Fruit fly (Drosophila melanogaster) whole organism, prepupa: ENCODE data around the gene yellow-f2.

Experiments used
- Blimp-1 ChIP-seq: fragments of 200-800 bp; sonication (Bioruptor generic); optimal IDR thresholded peaks from 3 replicates; lab custom pipeline; 2017; ENCODE audit warnings: missing biosample characterization, missing genetic modification characterization, mild to moderate bottlenecking, moderate library complexity, missing genetic modification reagents
- CG10669 ChIP-seq: fragments of 200-800 bp; sonication (Bioruptor generic); optimal IDR thresholded peaks from 3 replicates; lab custom pipeline; 2018; ENCODE audit warnings: missing biosample characterization, mild to moderate bottlenecking, missing genetic modification characterization, moderate library complexity
- CG11294 ChIP-seq: fragments of 200-800 bp; sonication (Bioruptor generic); IDR thresholded peaks from 2 replicates; pipeline ENCODE4 v1.3.6; 2022; ENCODE audit warnings: missing biosample characterization, missing genetic modification characterization
- CG11762 ChIP-seq: fragments of 200-800 bp; sonication (Bioruptor generic); optimal IDR thresholded peaks from 3 replicates; lab custom pipeline; 2016; ENCODE audit warnings: missing biosample characterization, missing genetic modification characterization; ENCODE audit not compliant: insufficient read depth
- CG11902 ChIP-seq: fragments of 200-800 bp; sonication (Bioruptor generic); optimal IDR thresholded peaks from 3 replicates; lab custom pipeline; 2016; ENCODE audit warnings: missing biosample characterization, missing genetic modification characterization
- CG15336 ChIP-seq: fragments of 200-800 bp; sonication (Bioruptor generic); IDR thresholded peaks from 2 replicates; pipeline ENCODE4 v1.3.6; 2022; ENCODE audit warnings: missing biosample characterization, missing genetic modification characterization
- CG1621 ChIP-seq: fragments of 200-800 bp; sonication (Bioruptor generic); optimal IDR thresholded peaks from 3 replicates; lab custom pipeline; 2018; ENCODE audit warnings: missing biosample characterization, mild to moderate bottlenecking, missing genetic modification characterization
- CG16779 ChIP-seq: fragments of 200-800 bp; sonication (Bioruptor generic); optimal IDR thresholded peaks from 3 replicates; lab custom pipeline; 2017; ENCODE audit warnings: missing biosample characterization, mild to moderate bottlenecking, missing genetic modification characterization
- CG3032 ChIP-seq: fragments of 200-800 bp; optimal IDR thresholded peaks from 2 replicates; lab custom pipeline; 2019; ENCODE audit warnings: missing biosample characterization, mild to moderate bottlenecking, missing genetic modification characterization, moderate library complexity
- CG31627 ChIP-seq: fragments of 200-800 bp; sonication (Bioruptor generic); optimal IDR thresholded peaks from 3 replicates; lab custom pipeline; 2016; ENCODE audit warnings: missing biosample characterization, missing genetic modification characterization
- CG32006 ChIP-seq: fragments of 200-800 bp; sonication (Bioruptor generic); optimal IDR thresholded peaks from 3 replicates; lab custom pipeline; 2017; ENCODE audit warnings: missing biosample characterization, mild to moderate bottlenecking, missing genetic modification characterization
- CG4318 ChIP-seq: fragments of 200-800 bp; sonication (Bioruptor generic); optimal IDR thresholded peaks from 3 replicates; lab custom pipeline; 2017; ENCODE audit warnings: missing biosample characterization, mild to moderate bottlenecking, missing genetic modification characterization
- CG6163 ChIP-seq: fragments of 200-800 bp; sonication (Bioruptor generic); IDR thresholded peaks from 3 replicates; pipeline ENCODE4 v1.3.6; 2022; ENCODE audit warnings: missing biosample characterization, missing genetic modification characterization
- CG6276 ChIP-seq: fragments of 200-800 bp; sonication (Bioruptor generic); optimal IDR thresholded peaks from 2 replicates; lab custom pipeline; 2017; ENCODE audit warnings: missing biosample characterization, mild to moderate bottlenecking, missing genetic modification characterization
- CG6792 ChIP-seq: fragments of 200-800 bp; sonication (Bioruptor generic); optimal IDR thresholded peaks from 3 replicates; lab custom pipeline; 2016; ENCODE audit warnings: missing biosample characterization, missing genetic modification characterization
- CG6808 ChIP-seq: fragments of 200-800 bp; sonication (Bioruptor generic); optimal IDR thresholded peaks from 3 replicates; lab custom pipeline; 2017; ENCODE audit warnings: missing biosample characterization, missing genetic modification characterization, mild to moderate bottlenecking, moderate library complexity, missing genetic modification reagents
- CG6854 ChIP-seq: fragments of 200-800 bp; sonication (Bioruptor generic); optimal IDR thresholded peaks from 2 replicates; lab custom pipeline; 2017; ENCODE audit warnings: missing biosample characterization, mild to moderate bottlenecking, missing genetic modification characterization
- CG8119 ChIP-seq: fragments of 200-800 bp; sonication (Bioruptor generic); IDR thresholded peaks from 3 replicates; pipeline ENCODE4 v1.3.6; 2022; ENCODE audit warnings: missing biosample characterization, missing genetic modification characterization
- CG8319 ChIP-seq: fragments of 200-800 bp; sonication (Bioruptor generic); optimal IDR thresholded peaks from 3 replicates; lab custom pipeline; 2016; ENCODE audit warnings: missing biosample characterization, missing genetic modification characterization
- CG8632 ChIP-seq: fragments of 200-800 bp; sonication (Bioruptor generic); optimal IDR thresholded peaks from 3 replicates; lab custom pipeline; 2016; ENCODE audit warnings: missing biosample characterization, missing genetic modification characterization
- Eip75B ChIP-seq: fragments of 200-800 bp; sonication (Bioruptor generic); optimal IDR thresholded peaks from 3 replicates; lab custom pipeline; 2016; ENCODE audit warnings: missing biosample characterization, missing genetic modification characterization
- Eip78C ChIP-seq: fragments of 200-800 bp; sonication (Bioruptor generic); peaks from one replicate; lab custom pipeline; 2016; ENCODE audit warnings: missing biosample characterization, missing genetic modification characterization
- Ets96B ChIP-seq: fragments of 200-800 bp; optimal IDR thresholded peaks from 2 replicates; lab custom pipeline; 2019; ENCODE audit warnings: missing biosample characterization, mild to moderate bottlenecking, missing genetic modification characterization, moderate library complexity
- Gug ChIP-seq: fragments of 200-800 bp; sonication (Bioruptor generic); IDR thresholded peaks from 2 replicates; pipeline ENCODE4 v1.3.6; 2022; ENCODE audit warnings: missing biosample characterization, missing genetic modification characterization
- Hr38 ChIP-seq: sonication (Bioruptor generic); optimal IDR thresholded peaks from 2 replicates; lab custom pipeline; 2016; ENCODE audit warnings: missing biosample characterization, missing genetic modification characterization
- Hr4 ChIP-seq: fragments of 200-800 bp; sonication (Bioruptor generic); optimal IDR thresholded peaks from 3 replicates; lab custom pipeline; 2016; ENCODE audit warnings: missing biosample characterization, missing genetic modification characterization
- OdsH ChIP-seq: fragments of 200-800 bp; sonication (Bioruptor generic); optimal IDR thresholded peaks from 3 replicates; lab custom pipeline; 2016; ENCODE audit warnings: missing biosample characterization, missing genetic modification characterization
- Sox15 ChIP-seq: fragments of 200-800 bp; sonication (Bioruptor generic); optimal IDR thresholded peaks from 3 replicates; lab custom pipeline; 2016; ENCODE audit warnings: missing biosample characterization, missing genetic modification characterization
- achi ChIP-seq: fragments of 200-800 bp; sonication (Bioruptor generic); optimal IDR thresholded peaks from 3 replicates; lab custom pipeline; 2016; ENCODE audit warnings: missing biosample characterization, missing genetic modification characterization
- acj6 ChIP-seq: fragments of 200-800 bp; sonication (Bioruptor generic); optimal IDR thresholded peaks from 3 replicates; lab custom pipeline; 2016; ENCODE audit warnings: missing biosample characterization, missing genetic modification characterization
- cyc ChIP-seq: fragments of 200-800 bp; sonication (Bioruptor generic); optimal IDR thresholded peaks from 3 replicates; lab custom pipeline; 2016; ENCODE audit warnings: missing biosample characterization, missing genetic modification characterization
- dac ChIP-seq: fragments of 200-800 bp; sonication (Bioruptor generic); optimal IDR thresholded peaks from 2 replicates; lab custom pipeline; 2017; ENCODE audit warnings: missing biosample characterization, mild to moderate bottlenecking, missing genetic modification characterization
- eg ChIP-seq: fragments of 200-800 bp; sonication (Bioruptor generic); IDR thresholded peaks from 3 replicates; pipeline ENCODE4 v1.3.6; 2022; ENCODE audit warnings: missing biosample characterization, missing genetic modification characterization
- esn ChIP-seq: fragments of 200-800 bp; sonication (Bioruptor generic); optimal IDR thresholded peaks from 2 replicates; lab custom pipeline; 2016; ENCODE audit warnings: missing biosample characterization, mild to moderate bottlenecking, missing genetic modification characterization, moderate library complexity
- fd59A ChIP-seq: fragments of 200-800 bp; sonication (Bioruptor generic); optimal IDR thresholded peaks from 2 replicates; lab custom pipeline; 2017; ENCODE audit warnings: missing biosample characterization, mild to moderate bottlenecking, missing genetic modification characterization, missing genetic modification reagents
- lz ChIP-seq: fragments of 200-800 bp; sonication (Bioruptor generic); optimal IDR thresholded peaks from 3 replicates; lab custom pipeline; 2016; ENCODE audit warnings: missing biosample characterization, missing genetic modification characterization
- pdm3 ChIP-seq: fragments of 200-800 bp; sonication (Bioruptor generic); optimal IDR thresholded peaks from 3 replicates; lab custom pipeline; 2016; ENCODE audit warnings: missing biosample characterization, missing genetic modification characterization
- salr ChIP-seq, 2 experiments: fragments of 200-800 bp; sonication (Bioruptor generic); optimal IDR thresholded peaks; 3 replicates each; lab custom pipeline; 2016 to 2018; ENCODE audit warnings: missing biosample characterization in 2 of 2, missing genetic modification characterization in 2 of 2, mild to moderate bottlenecking in 1 of 2
- spab ChIP-seq: fragments of 200-800 bp; sonication (Bioruptor generic); optimal IDR thresholded peaks from 2 replicates; lab custom pipeline; 2017; ENCODE audit warnings: missing biosample characterization, mild to moderate bottlenecking, missing genetic modification characterization, missing genetic modification reagents
- ss ChIP-seq, 2 experiments: fragments of 200-800 bp; sonication (Bioruptor generic); optimal IDR thresholded peaks; 2 replicates in 1 of 2; 3 replicates in 1 of 2; lab custom pipeline; 2017 to 2018; ENCODE audit warnings: mild to moderate bottlenecking in 2 of 2, missing biosample characterization in 2 of 2, missing genetic modification characterization in 2 of 2, moderate library complexity in 1 of 2
- svp ChIP-seq: fragments of 200-800 bp; sonication (Bioruptor generic); peaks from one replicate; lab custom pipeline; 2016; ENCODE audit warnings: missing biosample characterization, missing genetic modification characterization

Gene yellow-f2

DNA sequence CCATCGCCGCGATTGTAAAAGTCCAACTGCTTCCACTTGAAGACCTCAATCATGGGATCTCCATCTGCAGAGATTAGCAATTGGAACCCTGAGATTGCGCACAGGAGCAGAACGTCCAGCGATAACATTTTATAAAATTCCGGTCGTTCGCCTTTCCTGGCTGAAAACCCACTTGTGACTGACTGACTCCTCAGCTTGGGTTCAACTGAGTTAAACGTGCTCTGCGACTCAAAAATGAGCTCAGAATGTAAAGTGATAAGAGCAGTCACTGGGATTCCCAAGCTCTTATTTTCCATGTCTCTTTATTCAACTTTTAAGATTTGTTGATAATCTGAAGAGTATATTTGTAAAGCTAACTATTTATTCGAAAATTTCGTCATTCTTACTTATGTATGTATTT lies 1.9 kb downstream of the yellow-f2 start, which contains the start of gene yellow-f:
TSS of gene yellow-f (minus strand) at position 184 of the 400 bp plus-strand sequence.
- TF ChIP-seq CG11762 (GFP tag; lab: Kevin White, UChicago) (no peak), svp (GFP tag; lab: Kevin White, UChicago) (peak; percentile 98)

- no peak for TF ChIP-seq CG16779 (tag; lab: Kevin White, UChicago)
- no peak for TF ChIP-seq CG11762 (GFP tag; lab: Kevin White, UChicago)
- no peak for TF ChIP-seq salr (GFP tag; optimal IDR thresholded peaks at IDR 0.05; lab: Kevin White, UChicago)
- TF ChIP-seq Gug, result no peak
- TF ChIP-seq CG4318 (GFP tag; lab: Kevin White, UChicago), result no peak
- no peak for TF ChIP-seq CG31627 (GFP tag; lab: Kevin White, UChicago)
- TF ChIP-seq CG6854, result no peak
- no peak for TF ChIP-seq pdm3 (GFP tag; lab: Kevin White, UChicago)
- TF ChIP-seq achi (GFP tag; lab: Kevin White, UChicago), result no peak
- TF ChIP-seq dac (GFP tag; lab: Kevin White, UChicago), result no peak
- no peak for TF ChIP-seq CG6163
- TF ChIP-seq ss (GFP tag; optimal IDR thresholded peaks at IDR 0.05; lab: Kevin White, UChicago), result no peak
- no peak for TF ChIP-seq lz (GFP tag; lab: Kevin White, UChicago)
Observed at dm6 chr3R:12988411-12988810, 6.5 kb downstream of the yellow-f2 start, which contains the start of gene CG14383. Gene CG14383, minus strand, starts transcription at chr3R:12988511.

DNA sequence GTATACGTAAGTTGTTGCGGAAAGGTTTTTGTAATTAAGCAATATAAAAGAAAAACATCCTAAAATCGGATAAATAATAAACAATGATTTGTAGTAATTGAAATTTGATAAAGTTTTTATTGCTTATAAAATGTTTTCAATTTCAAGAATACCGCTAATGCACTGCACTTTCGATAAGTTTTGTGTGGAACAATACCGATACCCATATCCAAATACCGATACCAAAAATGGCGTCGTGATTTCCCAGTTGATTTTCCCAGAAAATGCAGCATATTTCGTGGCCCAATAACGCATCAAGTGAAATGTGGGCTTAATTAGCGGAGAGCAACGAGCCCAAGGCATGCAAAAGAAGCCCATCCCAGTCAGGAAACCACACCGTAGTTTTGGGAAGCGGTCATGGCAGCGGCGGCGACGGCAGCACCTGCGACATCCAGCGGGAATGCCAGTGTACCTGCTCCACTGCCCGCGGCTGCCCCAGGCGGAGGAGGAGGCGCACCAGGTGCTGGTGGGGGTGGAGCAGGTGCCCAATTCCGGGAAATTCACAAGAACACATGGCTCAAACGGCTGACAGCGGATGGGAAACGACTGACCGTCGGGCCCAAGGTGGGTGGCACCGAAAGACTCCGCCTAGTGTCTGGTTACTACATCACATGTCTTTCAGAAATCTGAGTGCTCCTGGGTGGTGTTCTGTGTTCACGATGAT lies 9.0 kb downstream of the yellow-f2 start, which contains the start of gene CG31342:
TSS of gene CG31342 (plus strand) at position 214 of the 703 bp plus-strand sequence.
- TF ChIP-seq CG32006 (GFP tag; lab: Kevin White, UChicago) (no peak), CG8632 (GFP tag; lab: Kevin White, UChicago) (no peak), spab (no peak), Hr4 (GFP tag; lab: Kevin White, UChicago) (no peak), CG15336 (GFP tag; lab: Robert Waterston, UW) (peak; percentile 67), CG1621 (tag; lab: Kevin White, UChicago) (no peak), OdsH (GFP tag; lab: Kevin White, UChicago) (no peak), pdm3 (GFP tag; lab: Kevin White, UChicago) (no peak), CG11902 (GFP tag; lab: Kevin White, UChicago) (no peak), CG8319 (no peak), esn (peak; percentile 52), CG6276 (no peak), CG16779 (tag; lab: Kevin White, UChicago) (no peak), dac (GFP tag; lab: Kevin White, UChicago) (no peak), eg (GFP tag; lab: Robert Waterston, UW) (no peak; the same call in 2 of the 3 replicates), Blimp-1 (GFP tag; lab: Kevin White, UChicago) (no peak), Hr38 (GFP tag; lab: Kevin White, UChicago) (no peak), CG6792 (GFP tag; lab: Kevin White, UChicago) (no peak), CG10669 (GFP tag; lab: Kevin White, UChicago) (no peak), svp (GFP tag; lab: Kevin White, UChicago) (peak; percentile 48), acj6 (GFP tag; lab: Kevin White, UChicago) (no peak), cyc (GFP tag; lab: Kevin White, UChicago) (peak; percentile 1), CG8119 (GFP tag; lab: Robert Waterston, UW) (peak; percentile 41; the same call in 2 of the 3 replicates), CG11762 (GFP tag; lab: Kevin White, UChicago) (no peak), Sox15 (GFP tag; lab: Kevin White, UChicago) (no peak), salr (GFP tag; optimal IDR thresholded peaks at IDR 0.05; lab: Kevin White, UChicago) (no peak), Eip75B (no peak), achi (GFP tag; lab: Kevin White, UChicago) (no peak), Eip78C (GFP tag; lab: Kevin White, UChicago) (no peak), ss (GFP tag; optimal IDR thresholded peaks at IDR 0.05; lab: Kevin White, UChicago) (no peak), CG6808 (no peak), fd59A (GFP tag; lab: Kevin White, UChicago) (no peak), CG3032 (tag; lab: Kevin White, UChicago) (peak; percentile 57), CG11294 (GFP tag; lab: Robert Waterston, UW) (no peak), Ets96B (tag; lab: Kevin White, UChicago) (no peak)
